Fruit fly (Drosophila melanogaster): ENCODE measurements around the gene SPE.

dm6 chr3R:23733771-23734170, 47.7 kb downstream of the SPE start:
- TF ChIP-seq esn (GFP tag; optimal IDR thresholded peaks at IDR 0.05), result no peak
- TF ChIP-seq CG6854 (GFP tag; optimal IDR thresholded peaks at IDR 0.05), result no peak
- no peak for TF ChIP-seq dac (GFP tag; optimal IDR thresholded peaks at IDR 0.05)

Data from whole organism, prepupa.